Fruit fly (Drosophila melanogaster): ENCODE data around the gene CG4332.

The CG4332 gene

dm6 chrX:13116438-13117243 lies 38.2 kb upstream of the CG4332 start:
- peak; percentile 39; the same call in 1 of the 3 replicates for TF ChIP-seq eg (GFP tag; IDR thresholded peaks at IDR 0.05)
- TF ChIP-seq Hr39 (GFP tag; optimal IDR thresholded peaks at IDR 0.05) = no peak
- TF ChIP-seq CG4318 (GFP tag; optimal IDR thresholded peaks at IDR 0.05) = no peak
- TF ChIP-seq salr (GFP tag; optimal IDR thresholded peaks at IDR 0.05) = peak in 1 of 2 experiments; percentile 15
- no peak; the same call in 2 of the 3 replicates for TF ChIP-seq CG8119 (GFP tag; IDR thresholded peaks at IDR 0.05)
- no peak for TF ChIP-seq CG6792 (GFP tag; optimal IDR thresholded peaks at IDR 0.05)
- peak; percentile 70 for TF ChIP-seq svp (GFP tag)
- TF ChIP-seq CG32006 (GFP tag; optimal IDR thresholded peaks at IDR 0.05) = peak; percentile 57
- TF ChIP-seq CG8319 (GFP tag; optimal IDR thresholded peaks at IDR 0.05) = no peak
- no peak for TF ChIP-seq CG10631 (GFP tag; optimal IDR thresholded peaks at IDR 0.05)
- peak; percentile 31 for TF ChIP-seq CG16779 (tag; optimal IDR thresholded peaks at IDR 0.05)
- no peak for TF ChIP-seq Sox102F (GFP tag; optimal IDR thresholded peaks at IDR 0.05)
- peak; percentile 27 for TF ChIP-seq OdsH (GFP tag; optimal IDR thresholded peaks at IDR 0.05)
- TF ChIP-seq Ets21C (GFP tag; optimal IDR thresholded peaks at IDR 0.05) = no peak
- TF ChIP-seq CG10669 (GFP tag; optimal IDR thresholded peaks at IDR 0.05) = peak; percentile 35
- peak; percentile 34 for TF ChIP-seq net (GFP tag; optimal IDR thresholded peaks at IDR 0.05)
- TF ChIP-seq Hr4 (GFP tag; optimal IDR thresholded peaks at IDR 0.05) = peak; percentile 12
- TF ChIP-seq ss (GFP tag; optimal IDR thresholded peaks at IDR 0.05) = peak; percentile 88 to 90
- no peak for TF ChIP-seq Gug (GFP tag; IDR thresholded peaks at IDR 0.05)
- no peak for TF ChIP-seq Lpt (GFP tag; optimal IDR thresholded peaks at IDR 0.05)
- TF ChIP-seq CG6808 (GFP tag; optimal IDR thresholded peaks at IDR 0.05) = peak; percentile 73
- TF ChIP-seq CG6163 (GFP tag; IDR thresholded peaks at IDR 0.05) = peak; percentile 65; the same call in 2 of the 3 replicates
- peak; percentile 92 for TF ChIP-seq Eip78C (GFP tag)
- peak; percentile 25 for TF ChIP-seq CG6854 (GFP tag; optimal IDR thresholded peaks at IDR 0.05)
- peak; percentile 24 for TF ChIP-seq Met (GFP tag; optimal IDR thresholded peaks at IDR 0.05)
- TF ChIP-seq CG11294 (GFP tag; IDR thresholded peaks at IDR 0.05) = no peak
- peak; percentile 74 for TF ChIP-seq CG9139 (GFP tag; optimal IDR thresholded peaks at IDR 0.05)
- peak; percentile 31 for TF ChIP-seq Ets96B (tag; optimal IDR thresholded peaks at IDR 0.05)
- peak; percentile 7 for TF ChIP-seq lz (GFP tag; optimal IDR thresholded peaks at IDR 0.05)
- no peak for TF ChIP-seq Sox14 (GFP tag; optimal IDR thresholded peaks at IDR 0.05)
- TF ChIP-seq fkh (GFP tag; optimal IDR thresholded peaks at IDR 0.05) = no peak
- peak; percentile 6 for TF ChIP-seq Blimp-1 (GFP tag; optimal IDR thresholded peaks at IDR 0.05)
- peak; percentile 21 for TF ChIP-seq topi (GFP tag; optimal IDR thresholded peaks at IDR 0.05)
- TF ChIP-seq CG3032 (tag; optimal IDR thresholded peaks at IDR 0.05) = peak; percentile 33
- TF ChIP-seq dac (GFP tag; optimal IDR thresholded peaks at IDR 0.05) = no peak
- TF ChIP-seq pdm3 (GFP tag; optimal IDR thresholded peaks at IDR 0.05) = peak; percentile 6
- TF ChIP-seq acj6 (GFP tag; optimal IDR thresholded peaks at IDR 0.05) = no peak
- peak; percentile 14 for TF ChIP-seq CG6276 (GFP tag; optimal IDR thresholded peaks at IDR 0.05)
- peak; percentile 13 for TF ChIP-seq CG34406 (GFP tag; optimal IDR thresholded peaks at IDR 0.05)
- TF ChIP-seq esn (GFP tag; optimal IDR thresholded peaks at IDR 0.05) = no peak
- no peak for TF ChIP-seq CG7368 (GFP tag; optimal IDR thresholded peaks at IDR 0.05)
- TF ChIP-seq CG11902 (GFP tag; optimal IDR thresholded peaks at IDR 0.05) = no peak
- peak; percentile 43 for TF ChIP-seq dsx (GFP tag; optimal IDR thresholded peaks at IDR 0.05; ENCODE audit: poor library complexity, severe bottlenecking)
- no peak for TF ChIP-seq Smox (GFP tag; optimal IDR thresholded peaks at IDR 0.05)
- TF ChIP-seq CG11762 (GFP tag; optimal IDR thresholded peaks at IDR 0.05; ENCODE audit: insufficient read depth) = no peak
- TF ChIP-seq Hr38 (GFP tag; optimal IDR thresholded peaks at IDR 0.05) = no peak
- peak; percentile 2 for TF ChIP-seq CG3919 (GFP tag; optimal IDR thresholded peaks at IDR 0.05)
- peak; percentile 40 for TF ChIP-seq spab (GFP tag; optimal IDR thresholded peaks at IDR 0.05)
- TF ChIP-seq fd59A (GFP tag; optimal IDR thresholded peaks at IDR 0.05) = no peak
- no peak for TF ChIP-seq CG15336 (GFP tag; IDR thresholded peaks at IDR 0.05)

Measured in whole organism, prepupa.